Worm (Caenorhabditis elegans) whole organism, L3 larva: Measurements from ENCODE around the gene C03H5.3.

Source experiments
- R02D3.7 ChIP-seq: fragments of 150-350 bp; optimal IDR thresholded peaks from 2 replicates; lab custom pipeline; 2014; ENCODE audit warnings: missing biosample characterization, missing genetic modification characterization
- ZK546.5 ChIP-seq: sonication (generic microtip); optimal IDR thresholded peaks from 2 replicates; lab custom pipeline; 2017; ENCODE audit warnings: missing biosample characterization, missing genetic modification characterization
- ama-1 ChIP-seq: fragments of 150-350 bp; optimal IDR thresholded peaks from 2 replicates; lab custom pipeline; 2018
- ceh-82 ChIP-seq: fragments of 150-350 bp; optimal IDR thresholded peaks from 2 replicates; lab custom pipeline; 2014; ENCODE audit warnings: missing biosample characterization, missing genetic modification characterization
- ceh-9 ChIP-seq: sonication (generic microtip); optimal IDR thresholded peaks from 2 replicates; lab custom pipeline; 2018; ENCODE audit warnings: missing biosample characterization, missing genetic modification characterization
- daf-12 ChIP-seq: fragments of 150-350 bp; optimal IDR thresholded peaks from 2 replicates; lab custom pipeline; 2014; ENCODE audit warnings: missing biosample characterization, missing genetic modification reagents, missing genetic modification characterization
- egl-27 ChIP-seq: sonication (generic microtip); optimal IDR thresholded peaks from 4 replicates; lab custom pipeline; 2017; ENCODE audit warnings: missing biosample characterization, missing genetic modification reagents, missing genetic modification characterization
- egl-5 ChIP-seq: fragments of 150-350 bp; optimal IDR thresholded peaks from 2 replicates; lab custom pipeline; 2017; ENCODE audit warnings: missing biosample characterization, missing genetic modification reagents, missing genetic modification characterization, inconsistent platforms
- elt-1 ChIP-seq: fragments of 150-350 bp; optimal IDR thresholded peaks from 2 replicates; lab custom pipeline; 2014; ENCODE audit warnings: missing biosample characterization, missing genetic modification characterization
- elt-2 ChIP-seq: sonication (generic microtip); optimal IDR thresholded peaks from 2 replicates; lab custom pipeline; 2016; ENCODE audit warnings: missing genetic modification reagents, mild to moderate bottlenecking, missing genetic modification characterization, missing compliant biosample characterization
- fkh-2 ChIP-seq: fragments of 150-350 bp; optimal IDR thresholded peaks from 2 replicates; lab custom pipeline; 2014; ENCODE audit warnings: missing biosample characterization, missing genetic modification reagents, missing genetic modification characterization
- hmg-11 ChIP-seq: sonication (generic microtip); optimal IDR thresholded peaks from 2 replicates; lab custom pipeline; 2016; ENCODE audit warnings: missing genetic modification characterization, missing compliant biosample characterization
- jun-1 ChIP-seq: fragments of 150-350 bp; optimal IDR thresholded peaks from 2 replicates; lab custom pipeline; 2014; ENCODE audit warnings: missing biosample characterization, missing genetic modification reagents, missing genetic modification characterization
- lin-15B ChIP-seq: fragments of 150-350 bp; optimal IDR thresholded peaks from 2 replicates; lab custom pipeline; 2014; ENCODE audit warnings: missing biosample characterization, missing genetic modification characterization
- nfya-1 ChIP-seq: sonication (generic microtip); optimal IDR thresholded peaks from 2 replicates; lab custom pipeline; 2017; ENCODE audit warnings: missing genetic modification characterization, mild to moderate bottlenecking, missing compliant biosample characterization, antibody characterized with exemption, moderate library complexity; ENCODE audit not compliant: insufficient read depth
- nhr-23 ChIP-seq: fragments of 150-350 bp; optimal IDR thresholded peaks from 2 replicates; lab custom pipeline; 2014; ENCODE audit warnings: missing biosample characterization, missing genetic modification reagents, missing genetic modification characterization
- nhr-43 ChIP-seq: sonication (generic microtip); optimal IDR thresholded peaks from 2 replicates; lab custom pipeline; 2016; ENCODE audit warnings: mild to moderate bottlenecking, missing genetic modification characterization, missing compliant biosample characterization; ENCODE audit not compliant: poor library complexity, severe bottlenecking
- nhr-76 ChIP-seq: fragments of 150-350 bp; sonication (generic microtip); optimal IDR thresholded peaks from 5 replicates; lab custom pipeline; 2014; ENCODE audit warnings: missing biosample characterization, missing genetic modification characterization
- pha-4 ChIP-seq: fragments of 150-350 bp; optimal IDR thresholded peaks from 2 replicates; lab custom pipeline; 2014; ENCODE audit warnings: missing biosample characterization, missing genetic modification reagents, missing genetic modification characterization
- pqm-1 ChIP-seq: fragments of 150-350 bp; optimal IDR thresholded peaks from 2 replicates; lab custom pipeline; 2017; ENCODE audit warnings: missing biosample characterization, missing genetic modification characterization, inconsistent platforms
- skn-1 ChIP-seq: fragments of 150-350 bp; optimal IDR thresholded peaks from 2 replicates; lab custom pipeline; 2014; ENCODE audit warnings: missing biosample characterization, missing genetic modification characterization
- snpc-4 ChIP-seq: fragments of 150-350 bp; optimal IDR thresholded peaks from 2 replicates; lab custom pipeline; 2014; ENCODE audit warnings: missing biosample characterization, missing genetic modification characterization
- tbx-2 ChIP-seq: sonication (generic microtip); optimal IDR thresholded peaks from 2 replicates; lab custom pipeline; 2016; ENCODE audit warnings: mild to moderate bottlenecking, missing genetic modification characterization, missing compliant biosample characterization
- unc-62 ChIP-seq: fragments of 150-350 bp; sonication (generic microtip); optimal IDR thresholded peaks from 4 replicates; lab custom pipeline; 2014; ENCODE audit warnings: missing biosample characterization, missing genetic modification reagents, missing genetic modification characterization
- zag-1 ChIP-seq: fragments of 150-350 bp; optimal IDR thresholded peaks from 2 replicates; lab custom pipeline; 2014; ENCODE audit warnings: missing biosample characterization, missing genetic modification characterization
- ztf-11 ChIP-seq: fragments of 150-350 bp; optimal IDR thresholded peaks from 2 replicates; lab custom pipeline; 2014; ENCODE audit warnings: missing biosample characterization, missing genetic modification characterization

C03H5.3 gene

ce11 chrII:385957-386356 is at the start of gene C03H5.3:
TSS of gene C03H5.3 (plus strand) at chrII:386088.
- peak; percentile 25 for TF ChIP-seq nhr-23 (tag; lab: Kevin White, UChicago)
- TF ChIP-seq hmg-11 (tag; lab: Kevin White, UChicago) = peak; percentile 45
- peak; percentile 53 for TF ChIP-seq nfya-1 (tag; lab: Kevin White, UChicago)
- TF ChIP-seq elt-1 (tag; lab: Kevin White, UChicago) = no peak
- TF ChIP-seq lin-15B (tag; lab: Kevin White, UChicago) = peak; percentile 65
- no peak for TF ChIP-seq daf-12
- no peak for TF ChIP-seq ztf-11

ce11 chrII:337233-337832 is 48.6 kb upstream of the C03H5.3 start, which contains the start of gene cpn-2:
TSS of gene cpn-2 (plus strand) at chrII:337782.
- TF ChIP-seq pqm-1 (no peak), zag-1 (tag; lab: Kevin White, UChicago) (no peak), ceh-9 (tag; lab: Kevin White, UChicago) (no peak)
- TF ChIP-seq, all 47 proteins: peak for 0

DNA sequence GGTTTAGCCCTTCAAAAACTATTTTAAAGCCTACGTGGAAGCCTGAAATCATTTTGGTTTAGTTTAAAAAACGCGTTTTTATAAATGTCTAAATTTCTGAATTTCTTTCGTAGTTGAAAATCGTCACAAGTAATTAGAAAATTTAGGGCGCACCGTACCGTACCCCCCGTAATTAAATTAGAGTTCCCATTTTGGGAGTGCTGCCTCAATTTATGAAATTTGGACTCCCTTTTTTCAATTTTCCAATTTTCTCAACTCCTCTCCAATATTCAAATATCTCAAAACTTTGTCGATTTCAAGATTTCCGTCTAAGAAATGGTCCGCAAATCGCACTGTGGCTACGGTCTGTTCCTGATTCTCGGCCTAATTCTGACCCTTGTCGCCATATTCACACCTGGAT is 45.7 kb upstream of the C03H5.3 start, which contains the start of gene clc-31:
Gene clc-31 (plus strand): TSS at position 301 of the 400 bp plus-strand sequence.
- no peak for TF ChIP-seq ceh-9 (tag; lab: Kevin White, UChicago)
- no peak for TF ChIP-seq ceh-82 (tag; lab: Kevin White, UChicago)
- TF ChIP-seq ZK546.5 = no peak
- no peak for TF ChIP-seq pha-4 (tag; lab: Kevin White, UChicago)
- TF ChIP-seq elt-2 (tag; lab: Kevin White, UChicago) = no peak
- TF ChIP-seq, all 47 proteins: peak for 0

DNA sequence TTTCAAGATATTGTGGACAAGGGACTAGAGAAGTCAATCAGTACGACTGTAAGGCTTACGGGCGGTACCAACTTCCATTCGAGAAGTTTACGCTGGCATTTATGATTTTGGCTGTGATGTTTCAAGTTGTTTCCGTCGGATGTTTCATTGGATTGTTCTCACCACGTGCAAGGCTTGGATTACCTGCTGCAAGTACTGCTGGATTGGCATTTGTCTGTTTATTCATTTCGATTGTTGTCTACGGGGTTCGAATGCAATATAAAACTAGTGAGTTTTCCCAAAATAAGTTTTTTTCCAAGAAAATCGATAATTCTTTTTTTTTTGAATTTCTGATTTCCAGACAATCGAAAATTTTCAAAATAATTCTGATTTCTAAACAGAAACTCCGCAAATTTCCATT is 45.2 kb upstream of the C03H5.3 start:
- TF ChIP-seq pha-4 (tag; lab: Kevin White, UChicago) = no peak

ce11 chrII:341282-341681 is 44.6 kb upstream of the C03H5.3 start:
- TF ChIP-seq nfya-1 (tag; lab: Kevin White, UChicago) (peak; percentile 97), elt-1 (tag; lab: Kevin White, UChicago) (no peak)

ce11 chrII:347734-348133 is 38.2 kb upstream of the C03H5.3 start, which contains the start of gene D1069.3:
TSS of gene D1069.3 (minus strand) at chrII:347891.
- TF ChIP-seq hmg-11 (tag; lab: Kevin White, UChicago) (peak; percentile 77), nfya-1 (tag; lab: Kevin White, UChicago) (peak; percentile 55), unc-62 (GFP tag; lab: Kevin White, UChicago) (no peak), nhr-43 (tag; lab: Kevin White, UChicago) (no peak), pqm-1 (no peak), pha-4 (tag; lab: Kevin White, UChicago) (peak; percentile 37), egl-5 (tag; lab: Kevin White, UChicago) (peak; percentile 14), lin-15B (tag; lab: Kevin White, UChicago) (peak; percentile 28)

DNA sequence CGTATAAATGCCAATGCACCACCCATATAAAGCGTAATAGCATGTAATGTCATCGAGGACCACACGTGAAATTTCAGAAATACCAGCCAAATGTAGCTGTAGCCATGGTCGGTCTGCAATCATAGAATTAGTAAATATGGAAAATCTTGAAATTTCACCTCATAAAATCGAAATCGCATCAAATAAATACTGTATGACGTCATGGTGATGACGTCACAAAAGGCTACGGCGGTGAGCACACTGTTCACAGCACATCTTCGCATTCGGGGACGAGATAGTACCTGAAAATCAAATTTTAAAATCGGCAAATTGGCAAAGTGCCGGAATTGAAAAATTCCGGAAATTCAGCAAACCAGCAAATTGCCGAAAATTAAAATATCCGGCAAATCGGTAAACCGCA is 36.1 kb upstream of the C03H5.3 start:
- TF ChIP-seq skn-1 (tag; lab: Kevin White, UChicago) = no peak
- TF ChIP-seq daf-12 = no peak
- no peak for TF ChIP-seq jun-1 (tag; lab: Kevin White, UChicago)
- TF ChIP-seq nhr-76 = no peak
- no peak for TF ChIP-seq elt-2 (tag; lab: Kevin White, UChicago)
- TF ChIP-seq nhr-43 (tag; lab: Kevin White, UChicago) = no peak

ce11 chrII:354494-354893 is 31.4 kb upstream of the C03H5.3 start:
- TF ChIP-seq elt-1 (tag; lab: Kevin White, UChicago) = no peak
- no peak for TF ChIP-seq skn-1 (tag; lab: Kevin White, UChicago)
- TF ChIP-seq R02D3.7 (tag; lab: Kevin White, UChicago) = no peak
- no peak for TF ChIP-seq snpc-4 (tag; lab: Kevin White, UChicago)
- no peak for TF ChIP-seq zag-1 (tag; lab: Kevin White, UChicago)
- no peak for TF ChIP-seq egl-27
- TF ChIP-seq hmg-11 (tag; lab: Kevin White, UChicago) = no peak
- no peak for TF ChIP-seq fkh-2
- TF ChIP-seq nhr-43 (tag; lab: Kevin White, UChicago) = no peak
- no peak for TF ChIP-seq lin-15B (tag; lab: Kevin White, UChicago)
- no peak for TF ChIP-seq ama-1 (lab: Kevin White, UChicago)
- no peak for TF ChIP-seq tbx-2
- no peak for TF ChIP-seq pha-4 (tag; lab: Kevin White, UChicago)
